Worm (Caenorhabditis elegans) whole organism, L2 larva: ENCODE measurements around the gene str-125.

Experiments
- unc-62 ChIP-seq: fragments of 150-350 bp; optimal IDR thresholded peaks from 2 replicates; lab custom pipeline; 2014; ENCODE audit warnings: missing biosample characterization, missing genetic modification reagents, missing genetic modification characterization
- zag-1 ChIP-seq: fragments of 150-350 bp; optimal IDR thresholded peaks from 2 replicates; lab custom pipeline; 2014; ENCODE audit warnings: missing biosample characterization, missing genetic modification characterization

- no peak for TF ChIP-seq zag-1 (tag; lab: Kevin White, UChicago)
- no peak for TF ChIP-seq unc-62 (GFP tag; lab: Kevin White, UChicago)
Measured at ce11 chrV:17026289-17026688, 49.5 kb downstream of the str-125 start, which contains the start of gene F49H6.15.
